Fruit fly (Drosophila melanogaster): ENCODE results near the gene CG7368.
A peak's percentile ranks its signal among the peaks of the same experiment; 100 is the strongest.

CG7368 gene

DNA sequence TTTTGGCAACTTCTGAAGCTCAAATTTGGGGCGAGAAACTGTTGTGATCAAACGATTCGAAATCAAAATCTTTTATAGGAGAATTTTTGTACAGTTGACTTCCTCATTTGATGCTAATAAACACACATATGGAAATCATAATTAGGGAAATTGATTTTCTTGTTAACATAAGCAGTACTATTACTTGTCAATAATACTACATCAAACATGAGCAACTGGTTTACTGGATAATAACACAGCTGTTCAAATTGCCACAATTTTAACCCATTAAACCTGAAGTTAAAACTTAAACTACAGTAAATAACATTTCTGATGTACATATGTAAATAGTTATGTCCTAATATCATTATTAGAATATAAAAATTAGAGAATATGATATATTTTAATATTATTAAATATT lies 17.1 kb upstream of the CG7368 start, which contains the start of gene CG43390 (continued):
- TF ChIP-seq kay (GFP tag; optimal IDR thresholded peaks at IDR 0.05) (no peak), jing (GFP tag; optimal IDR thresholded peaks at IDR 0.05) (no peak), Gsc (GFP tag; IDR thresholded peaks at IDR 0.05) (no peak), Hand (GFP tag; optimal IDR thresholded peaks at IDR 0.05) (peak; percentile 46), CG17568 (GFP tag; optimal IDR thresholded peaks at IDR 0.05) (peak; percentile 62), CG2678 (tag; optimal IDR thresholded peaks at IDR 0.05) (peak; percentile 83), Ravus (GFP tag; IDR thresholded peaks at IDR 0.05) (no peak), CG32532 (GFP tag; IDR thresholded peaks at IDR 0.05) (no peak), CG31365 (tag; optimal IDR thresholded peaks at IDR 0.05) (no peak), CG3407 (GFP tag; optimal IDR thresholded peaks at IDR 0.05) (peak; percentile 4), CG43689 (GFP tag; IDR thresholded peaks at IDR 0.05) (no peak), D (optimal IDR thresholded peaks at IDR 0.05) (no peak), D (GFP tag; optimal IDR thresholded peaks at IDR 0.05) (no peak), bowl (GFP tag; IDR thresholded peaks at IDR 0.05) (no peak), lov (optimal IDR thresholded peaks at IDR 0.05) (no peak), lov (GFP tag; IDR thresholded peaks at IDR 0.05) (no peak), Dp (GFP tag; optimal IDR thresholded peaks at IDR 0.05) (no peak), CG14667 (GFP tag; IDR thresholded peaks at IDR 0.05) (no peak), ATbp (GFP tag; optimal IDR thresholded peaks at IDR 0.05) (peak; percentile 69), Bgb (GFP tag; IDR thresholded peaks at IDR 0.05; ENCODE audit: partially characterized antibody) (no peak), chinmo (GFP tag; IDR thresholded peaks at IDR 0.05; ENCODE audit: partially characterized antibody) (no peak)

DNA sequence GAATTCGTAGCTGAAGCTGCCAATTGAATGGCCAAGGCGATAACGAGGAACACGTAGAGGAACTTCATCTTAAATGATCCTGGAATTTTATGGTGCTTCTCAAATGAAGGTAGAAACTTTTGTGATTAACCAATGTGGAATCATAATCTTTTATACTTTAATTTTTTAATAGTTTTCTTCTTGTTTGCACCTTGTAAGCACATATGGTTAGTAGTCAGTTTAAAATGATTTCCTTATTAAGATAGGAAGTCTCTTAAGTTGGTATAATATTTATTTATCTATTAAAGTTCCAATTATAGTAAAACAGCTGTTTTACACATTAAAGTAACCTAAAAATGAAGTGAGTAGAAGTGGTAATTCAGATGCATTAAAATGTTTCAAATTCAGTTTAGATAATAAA lies 16.1 kb upstream of the CG7368 start, which contains the start of gene CG43391:
Gene CG43391 (minus strand): TSS at position 101 of the 400 bp plus-strand sequence.
- no peak for TF ChIP-seq Awh (GFP tag; IDR thresholded peaks at IDR 0.05)
- no peak for TF ChIP-seq CG7357 (GFP tag; IDR thresholded peaks at IDR 0.05)
- TF ChIP-seq H15 (GFP tag; IDR thresholded peaks at IDR 0.05): no peak
- TF ChIP-seq row (GFP tag; IDR thresholded peaks at IDR 0.05): no peak
- TF ChIP-seq Doc3 (GFP tag; IDR thresholded peaks at IDR 0.05; ENCODE audit: partially characterized antibody): no peak
- TF ChIP-seq CG16813 (GFP tag; IDR thresholded peaks at IDR 0.05; ENCODE audit: partially characterized antibody): no peak
- no peak for TF ChIP-seq CG3838 (GFP tag; optimal IDR thresholded peaks at IDR 0.05)
- no peak for TF ChIP-seq ab (GFP tag; optimal IDR thresholded peaks at IDR 0.05)
- TF ChIP-seq chinmo (GFP tag; IDR thresholded peaks at IDR 0.05; ENCODE audit: partially characterized antibody): no peak
- TF ChIP-seq insv (GFP tag; optimal IDR thresholded peaks at IDR 0.05): no peak
- no peak for TF ChIP-seq zen (tag; optimal IDR thresholded peaks at IDR 0.05)

DNA sequence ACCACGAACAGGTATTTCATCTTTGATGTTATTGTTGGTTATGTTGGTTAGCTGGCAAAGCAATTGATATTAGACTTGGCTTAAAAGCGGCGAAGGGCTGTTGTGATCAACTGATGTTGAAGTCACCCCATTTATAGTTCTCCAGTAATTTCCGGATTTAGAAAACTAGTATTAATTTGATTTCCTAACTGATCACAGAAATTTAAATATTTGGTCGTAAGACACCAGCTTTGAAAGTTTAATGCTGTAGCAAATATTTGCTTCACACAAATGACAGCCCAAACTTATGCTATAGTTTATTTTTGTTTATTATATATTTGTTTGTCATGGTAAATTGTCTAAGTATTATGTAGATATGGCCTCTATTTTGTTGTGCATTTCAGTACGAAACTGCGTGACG lies 14.9 kb upstream of the CG7368 start, which contains the start of gene CG33269:
Gene CG33269 (minus strand): TSS at position 101 of the 400 bp plus-strand sequence.
- TF ChIP-seq dm (GFP tag; optimal IDR thresholded peaks at IDR 0.05): no peak
- no peak for TF ChIP-seq CG4730 (GFP tag; IDR thresholded peaks at IDR 0.05)

DNA sequence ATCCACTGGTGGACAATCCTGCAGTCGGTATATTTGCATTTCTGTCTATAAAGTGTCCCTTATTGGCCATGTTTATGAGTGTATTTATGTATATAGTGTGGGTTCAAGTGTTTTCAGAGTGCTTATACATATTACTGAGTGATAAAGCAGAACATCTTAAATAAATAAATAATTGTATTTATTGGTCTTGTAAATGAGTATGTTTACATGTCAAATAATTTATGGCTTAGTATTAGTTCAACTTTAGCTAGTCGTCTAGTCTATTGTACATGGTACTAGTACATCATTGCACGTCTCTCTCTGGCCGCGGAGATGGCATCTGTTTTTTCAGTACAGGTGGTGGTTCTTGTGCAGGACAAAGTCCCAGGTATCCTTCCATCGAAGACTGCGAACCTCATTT lies 13.0 kb upstream of the CG7368 start, which contains the start of gene CG32086:
Gene CG32086 (minus strand): TSS at position 101 of the 400 bp plus-strand sequence.
- TF ChIP-seq Nf-YB (GFP tag; optimal IDR thresholded peaks at IDR 0.05): no peak
- TF ChIP-seq CG9609 (GFP tag; optimal IDR thresholded peaks at IDR 0.05): no peak
- TF ChIP-seq Blimp-1 (GFP tag; optimal IDR thresholded peaks at IDR 0.05): no peak
- TF ChIP-seq Hmx (GFP tag; optimal IDR thresholded peaks at IDR 0.05): no peak

All from whole organism, embryonic.